Fruit fly (Drosophila melanogaster) Kc167 (cell line): ENCODE data around the gene CG13460.

Experiments used
- Sin3A ChIP-seq: fragments of >200 bp; optimal IDR thresholded peaks from 2 replicates; lab custom pipeline; 2018; ENCODE audit warnings: missing external identifiers
- h ChIP-seq: fragments of >200 bp; optimal IDR thresholded peaks from 3 replicates; lab custom pipeline; 2018; ENCODE audit warnings: missing external identifiers

- TF ChIP-seq Sin3A (lab: Kevin White, UChicago), result no peak
- no peak for TF ChIP-seq h (lab: Kevin White, UChicago)
Observed at dm6 chr3L:15045114-15045513, 16.4 kb downstream of the CG13460 start.
